Fruit fly (Drosophila melanogaster) whole organism, wandering third instar larva: ENCODE results near the gene Pka-C3.

ENCODE experiments used
- Abd-B ChIP-seq: fragments of >200 bp; optimal IDR thresholded peaks from 2 replicates; lab custom pipeline; 2017; ENCODE audit warnings: missing biosample characterization, missing genetic modification characterization
- CG32264 ChIP-seq: fragments of 200-800 bp; sonication (Bioruptor generic); optimal IDR thresholded peaks from 2 replicates; lab custom pipeline; 2016; ENCODE audit warnings: missing biosample characterization, missing genetic modification characterization
- Dfd ChIP-seq: fragments of >200 bp; optimal IDR thresholded peaks from 2 replicates; lab custom pipeline; 2017; ENCODE audit warnings: missing biosample characterization, missing genetic modification characterization
- Hr78 ChIP-seq: fragments of >200 bp; optimal IDR thresholded peaks from 2 replicates; lab custom pipeline; 2017; ENCODE audit warnings: missing biosample characterization, missing genetic modification characterization
- Hr83 ChIP-seq: fragments of 200-300 bp; sonication (Bioruptor generic); optimal IDR thresholded peaks from 2 replicates; lab custom pipeline; 2016; ENCODE audit warnings: missing biosample characterization, mild to moderate bottlenecking, missing genetic modification characterization, moderate library complexity; ENCODE audit not compliant: poor library complexity, severe bottlenecking
- Myc ChIP-seq: fragments of >200 bp; optimal IDR thresholded peaks from 2 replicates; lab custom pipeline; 2017
- N ChIP-seq: fragments of >200 bp; optimal IDR thresholded peaks from 2 replicates; lab custom pipeline; 2018; ENCODE audit warnings: missing biosample characterization, missing external identifiers, missing genetic modification characterization
- Vsx2 ChIP-seq: fragments of 200-300, 225-300 bp; sonication (Bioruptor generic); optimal IDR thresholded peaks from 2 replicates; lab custom pipeline; 2018; ENCODE audit warnings: missing biosample characterization, missing genetic modification characterization; ENCODE audit not compliant: partially characterized antibody
- fru ChIP-seq: fragments of 200-800 bp; sonication (Bioruptor generic); optimal IDR thresholded peaks from 3 replicates; lab custom pipeline; 2016; ENCODE audit warnings: missing biosample characterization, mild to moderate bottlenecking, missing genetic modification characterization
- lola ChIP-seq: fragments of >200 bp; optimal IDR thresholded peaks from 2 replicates; lab custom pipeline; 2017; ENCODE audit warnings: missing biosample characterization, missing genetic modification characterization
- pan ChIP-seq: fragments of >200 bp; optimal IDR thresholded peaks from 2 replicates; lab custom pipeline; 2017
- psq ChIP-seq: fragments of 200-800 bp; sonication (Bioruptor generic); optimal IDR thresholded peaks from 3 replicates; lab custom pipeline; 2017; ENCODE audit warnings: missing biosample characterization, mild to moderate bottlenecking, missing genetic modification characterization, moderate library complexity
- sv ChIP-seq: fragments of 200-800 bp; sonication (Bioruptor generic); optimal IDR thresholded peaks from 3 replicates; lab custom pipeline; 2016; ENCODE audit warnings: missing biosample characterization, missing genetic modification characterization
- woc ChIP-seq: sonication (Bioruptor generic); optimal IDR thresholded peaks from 2 replicates; lab custom pipeline; 2016; ENCODE audit warnings: missing biosample characterization, mild to moderate bottlenecking, missing genetic modification characterization

- TF ChIP-seq psq (GFP tag; lab: Kevin White, UChicago) = peak; percentile 63
- TF ChIP-seq Myc (lab: Kevin White, UChicago) = no peak
- TF ChIP-seq pan (lab: Kevin White, UChicago) = no peak
- TF ChIP-seq sv = no peak
- TF ChIP-seq CG32264 = no peak
- no peak for TF ChIP-seq N
- no peak for TF ChIP-seq lola
- no peak for TF ChIP-seq Dfd (GFP tag; lab: Kevin White, UChicago)
- TF ChIP-seq fru (GFP tag; lab: Kevin White, UChicago) = peak; percentile 79
- no peak for TF ChIP-seq Vsx2 (GFP tag; lab: Kevin White, UChicago)
- TF ChIP-seq Hr83 = no peak
- no peak for TF ChIP-seq Hr78 (GFP tag; lab: Kevin White, UChicago)
- no peak for TF ChIP-seq woc (GFP tag; lab: Kevin White, UChicago)
- TF ChIP-seq Abd-B (GFP tag; lab: Kevin White, UChicago) = no peak
These were observed 23.0 kb upstream of the Pka-C3 start for dm6 chr3L:15977565-15977964.
